Worm (Caenorhabditis elegans) whole organism, L3 larva: ENCODE results near the gene B0524.6.
A peak's percentile ranks its signal among the peaks of the same experiment; 100 is the strongest.

Experiments used
- R02D3.7 ChIP-seq: fragments of 150-350 bp; optimal IDR thresholded peaks from 2 replicates; lab custom pipeline; 2014; ENCODE audit warnings: missing biosample characterization, missing genetic modification characterization
- ZK546.5 ChIP-seq: sonication (generic microtip); optimal IDR thresholded peaks from 2 replicates; lab custom pipeline; 2017; ENCODE audit warnings: missing biosample characterization, missing genetic modification characterization
- ama-1 ChIP-seq: fragments of 150-350 bp; optimal IDR thresholded peaks from 2 replicates; lab custom pipeline; 2018
- ceh-16 ChIP-seq: sonication (generic microtip); optimal IDR thresholded peaks from 2 replicates; lab custom pipeline; 2017; ENCODE audit warnings: missing biosample characterization, missing genetic modification characterization
- ceh-28 ChIP-seq: fragments of 150-350 bp; optimal IDR thresholded peaks from 2 replicates; lab custom pipeline; 2014; ENCODE audit warnings: missing biosample characterization, missing genetic modification reagents, missing genetic modification characterization
- ceh-82 ChIP-seq: fragments of 150-350 bp; optimal IDR thresholded peaks from 2 replicates; lab custom pipeline; 2014; ENCODE audit warnings: missing biosample characterization, missing genetic modification characterization
- ceh-9 ChIP-seq: sonication (generic microtip); optimal IDR thresholded peaks from 2 replicates; lab custom pipeline; 2018; ENCODE audit warnings: missing biosample characterization, missing genetic modification characterization
- daf-12 ChIP-seq: fragments of 150-350 bp; optimal IDR thresholded peaks from 2 replicates; lab custom pipeline; 2014; ENCODE audit warnings: missing biosample characterization, missing genetic modification reagents, missing genetic modification characterization
- egl-5 ChIP-seq: fragments of 150-350 bp; optimal IDR thresholded peaks from 2 replicates; lab custom pipeline; 2017; ENCODE audit warnings: missing biosample characterization, missing genetic modification reagents, missing genetic modification characterization, inconsistent platforms
- elt-2 ChIP-seq: sonication (generic microtip); optimal IDR thresholded peaks from 2 replicates; lab custom pipeline; 2016; ENCODE audit warnings: missing genetic modification reagents, mild to moderate bottlenecking, missing genetic modification characterization, missing compliant biosample characterization
- elt-3 ChIP-seq, 3 experiments: fragments of 150-350 bp in 1 of 3; sonication (generic microtip) in 2 of 3; optimal IDR thresholded peaks; 2 replicates in 2 of 3; 4 replicates in 1 of 3; lab custom pipeline; 2014 to 2017; ENCODE audit warnings: missing biosample characterization in 3 of 3, missing genetic modification characterization in 3 of 3
- eor-1 ChIP-seq, 2 experiments: fragments of 150-350 bp; optimal IDR thresholded peaks; 2 replicates each; lab custom pipeline; 2014 to 2018; ENCODE audit warnings: missing biosample characterization in 2 of 2, missing genetic modification characterization in 2 of 2
- fkh-10 ChIP-seq: sonication (generic microtip); optimal IDR thresholded peaks from 2 replicates; lab custom pipeline; 2017; ENCODE audit warnings: missing biosample characterization, missing genetic modification reagents, missing genetic modification characterization
- fkh-2 ChIP-seq: fragments of 150-350 bp; optimal IDR thresholded peaks from 2 replicates; lab custom pipeline; 2014; ENCODE audit warnings: missing biosample characterization, missing genetic modification reagents, missing genetic modification characterization
- fos-1 ChIP-seq: fragments of 150-350 bp; optimal IDR thresholded peaks from 2 replicates; lab custom pipeline; 2014; ENCODE audit warnings: missing biosample characterization, missing genetic modification characterization
- hmg-11 ChIP-seq: sonication (generic microtip); optimal IDR thresholded peaks from 2 replicates; lab custom pipeline; 2016; ENCODE audit warnings: missing genetic modification characterization, missing compliant biosample characterization
- jun-1 ChIP-seq: fragments of 150-350 bp; optimal IDR thresholded peaks from 2 replicates; lab custom pipeline; 2014; ENCODE audit warnings: missing biosample characterization, missing genetic modification reagents, missing genetic modification characterization
- lin-15B ChIP-seq: fragments of 150-350 bp; optimal IDR thresholded peaks from 2 replicates; lab custom pipeline; 2014; ENCODE audit warnings: missing biosample characterization, missing genetic modification characterization
- lin-39 ChIP-seq: fragments of 150-350 bp; optimal IDR thresholded peaks from 2 replicates; lab custom pipeline; 2018; ENCODE audit warnings: missing biosample characterization, missing genetic modification reagents, missing genetic modification characterization
- lsy-12 ChIP-seq: sonication (generic microtip); optimal IDR thresholded peaks from 2 replicates; lab custom pipeline; 2016; ENCODE audit warnings: mild to moderate bottlenecking, missing genetic modification characterization, missing compliant biosample characterization
- mml-1 ChIP-seq: fragments of 150-350 bp; sonication (generic microtip); optimal IDR thresholded peaks from 3 replicates; lab custom pipeline; 2014; ENCODE audit warnings: missing biosample characterization, missing genetic modification characterization
- nfya-1 ChIP-seq: sonication (generic microtip); optimal IDR thresholded peaks from 2 replicates; lab custom pipeline; 2017; ENCODE audit warnings: missing genetic modification characterization, mild to moderate bottlenecking, missing compliant biosample characterization, antibody characterized with exemption, moderate library complexity; ENCODE audit not compliant: insufficient read depth
- nhr-11 ChIP-seq: fragments of 150-350 bp; optimal IDR thresholded peaks from 2 replicates; lab custom pipeline; 2014; ENCODE audit warnings: missing biosample characterization, missing genetic modification characterization
- nhr-12 ChIP-seq: fragments of 150-350 bp; optimal IDR thresholded peaks from 2 replicates; lab custom pipeline; 2014; ENCODE audit warnings: missing biosample characterization, missing genetic modification characterization
- nhr-237 ChIP-seq: fragments of 150-350 bp; optimal IDR thresholded peaks from 2 replicates; lab custom pipeline; 2014; ENCODE audit warnings: missing biosample characterization, missing genetic modification characterization
- nhr-28 ChIP-seq: fragments of 150-350 bp; optimal IDR thresholded peaks from 2 replicates; lab custom pipeline; 2014; ENCODE audit warnings: missing biosample characterization, missing genetic modification characterization
- nhr-43 ChIP-seq: sonication (generic microtip); optimal IDR thresholded peaks from 2 replicates; lab custom pipeline; 2016; ENCODE audit warnings: mild to moderate bottlenecking, missing genetic modification characterization, missing compliant biosample characterization; ENCODE audit not compliant: poor library complexity, severe bottlenecking
- nhr-67 ChIP-seq: fragments of 150-350 bp; optimal IDR thresholded peaks from 2 replicates; lab custom pipeline; 2014; ENCODE audit warnings: missing biosample characterization, missing genetic modification characterization
- nhr-76 ChIP-seq: fragments of 150-350 bp; sonication (generic microtip); optimal IDR thresholded peaks from 5 replicates; lab custom pipeline; 2014; ENCODE audit warnings: missing biosample characterization, missing genetic modification characterization
- nhr-77 ChIP-seq: fragments of 150-350 bp; optimal IDR thresholded peaks from 2 replicates; lab custom pipeline; 2014; ENCODE audit warnings: missing biosample characterization, missing genetic modification characterization
- pha-4 ChIP-seq: fragments of 150-350 bp; optimal IDR thresholded peaks from 2 replicates; lab custom pipeline; 2014; ENCODE audit warnings: missing biosample characterization, missing genetic modification reagents, missing genetic modification characterization
- pqm-1 ChIP-seq: fragments of 150-350 bp; optimal IDR thresholded peaks from 2 replicates; lab custom pipeline; 2017; ENCODE audit warnings: missing biosample characterization, missing genetic modification characterization, inconsistent platforms
- sea-2 ChIP-seq: fragments of 150-350 bp; sonication (generic microtip); optimal IDR thresholded peaks from 4 replicates; lab custom pipeline; 2014; ENCODE audit warnings: missing biosample characterization, missing genetic modification reagents, missing genetic modification characterization
- skn-1 ChIP-seq: fragments of 150-350 bp; optimal IDR thresholded peaks from 2 replicates; lab custom pipeline; 2014; ENCODE audit warnings: missing biosample characterization, missing genetic modification characterization
- snpc-4 ChIP-seq: fragments of 150-350 bp; optimal IDR thresholded peaks from 2 replicates; lab custom pipeline; 2014; ENCODE audit warnings: missing biosample characterization, missing genetic modification characterization
- tbx-2 ChIP-seq: sonication (generic microtip); optimal IDR thresholded peaks from 2 replicates; lab custom pipeline; 2016; ENCODE audit warnings: mild to moderate bottlenecking, missing genetic modification characterization, missing compliant biosample characterization
- unc-39 ChIP-seq: sonication (generic microtip); optimal IDR thresholded peaks from 4 replicates; lab custom pipeline; 2017; ENCODE audit warnings: missing biosample characterization, missing genetic modification characterization
- unc-62 ChIP-seq: fragments of 150-350 bp; sonication (generic microtip); optimal IDR thresholded peaks from 4 replicates; lab custom pipeline; 2014; ENCODE audit warnings: missing biosample characterization, missing genetic modification reagents, missing genetic modification characterization
- zag-1 ChIP-seq: fragments of 150-350 bp; optimal IDR thresholded peaks from 2 replicates; lab custom pipeline; 2014; ENCODE audit warnings: missing biosample characterization, missing genetic modification characterization
- ztf-11 ChIP-seq: fragments of 150-350 bp; optimal IDR thresholded peaks from 2 replicates; lab custom pipeline; 2014; ENCODE audit warnings: missing biosample characterization, missing genetic modification characterization

B0524.6 gene

ce11 chrIII:1930714-1931273 is 25.4 kb upstream of the B0524.6 start:
- no peak for TF ChIP-seq ztf-11 (tag; lab: Kevin White, UChicago)
- TF ChIP-seq snpc-4 (tag; lab: Kevin White, UChicago), result no peak
- TF ChIP-seq pqm-1 (tag; lab: Kevin White, UChicago), result no peak
- no peak for TF ChIP-seq ceh-28 (tag; lab: Kevin White, UChicago)
- no peak for TF ChIP-seq R02D3.7 (tag; lab: Kevin White, UChicago)
- no peak for TF ChIP-seq ceh-16 (tag; lab: Kevin White, UChicago)
- no peak for TF ChIP-seq unc-62 (GFP tag; lab: Kevin White, UChicago)

- no peak for TF ChIP-seq fos-1
- no peak for TF ChIP-seq lin-39 (tag; lab: Kevin White, UChicago)
- TF ChIP-seq fkh-2 (tag; lab: Kevin White, UChicago), result no peak
- no peak for TF ChIP-seq eor-1 (tag; optimal IDR thresholded peaks at IDR 0.05; lab: Kevin White, UChicago)
- no peak for TF ChIP-seq jun-1 (tag; lab: Kevin White, UChicago)
- no peak for TF ChIP-seq nhr-76
- TF ChIP-seq pqm-1 (tag; lab: Kevin White, UChicago), result no peak
- no peak for TF ChIP-seq elt-3 (tag; optimal IDR thresholded peaks at IDR 0.05; lab: Kevin White, UChicago)
- no peak for TF ChIP-seq tbx-2 (tag; lab: Kevin White, UChicago)
- no peak for TF ChIP-seq daf-12 (tag; lab: Kevin White, UChicago)
- no peak for TF ChIP-seq R02D3.7 (tag; lab: Kevin White, UChicago)
- TF ChIP-seq nhr-67 (tag; lab: Kevin White, UChicago), result no peak
- TF ChIP-seq nhr-77 (tag; lab: Kevin White, UChicago), result no peak
- TF ChIP-seq, all 47 proteins: peak for 0
Observed at ce11 chrIII:1928741-1929499, 23.5 kb upstream of the B0524.6 start.

ce11 chrIII:1927230-1927629 is 21.8 kb upstream of the B0524.6 start:
- TF ChIP-seq nhr-28 (tag; lab: Kevin White, UChicago), result no peak
- TF ChIP-seq ceh-28 (tag; lab: Kevin White, UChicago), result no peak
- no peak for TF ChIP-seq nhr-237 (tag; lab: Kevin White, UChicago)
- no peak for TF ChIP-seq daf-12 (tag; lab: Kevin White, UChicago)
- no peak for TF ChIP-seq fkh-2 (tag; lab: Kevin White, UChicago)
- TF ChIP-seq R02D3.7 (tag; lab: Kevin White, UChicago), result no peak
- no peak for TF ChIP-seq nhr-67 (tag; lab: Kevin White, UChicago)
- TF ChIP-seq ceh-9, result no peak
- TF ChIP-seq lsy-12 (tag; lab: Kevin White, UChicago), result no peak

- TF ChIP-seq daf-12 (tag; lab: Kevin White, UChicago), result no peak
- no peak for TF ChIP-seq fkh-2 (tag; lab: Kevin White, UChicago)
- TF ChIP-seq zag-1 (tag; lab: Kevin White, UChicago), result no peak
- TF ChIP-seq skn-1 (tag; lab: Kevin White, UChicago), result peak; percentile 70
- no peak for TF ChIP-seq ceh-16 (tag; lab: Kevin White, UChicago)
- peak; percentile 97 for TF ChIP-seq pha-4
- TF ChIP-seq lin-15B (tag; lab: Kevin White, UChicago), result peak; percentile 51
- no peak for TF ChIP-seq nhr-237 (tag; lab: Kevin White, UChicago)
- TF ChIP-seq R02D3.7 (tag; lab: Kevin White, UChicago), result peak; percentile 73
- peak; percentile 83 for TF ChIP-seq unc-62 (GFP tag; lab: Kevin White, UChicago)
- TF ChIP-seq sea-2 (GFP tag; lab: Kevin White, UChicago), result no peak
- TF ChIP-seq eor-1 (tag; optimal IDR thresholded peaks at IDR 0.05; lab: Kevin White, UChicago), result no peak
- TF ChIP-seq elt-3 (tag; optimal IDR thresholded peaks at IDR 0.05; lab: Kevin White, UChicago), result no peak
- TF ChIP-seq nfya-1 (tag; lab: Kevin White, UChicago), result peak; percentile 97
- no peak for TF ChIP-seq nhr-67 (tag; lab: Kevin White, UChicago)
- peak; percentile 85 for TF ChIP-seq ceh-28 (tag; lab: Kevin White, UChicago)
- TF ChIP-seq fkh-10 (GFP tag; lab: Kevin White, UChicago), result peak; percentile 82
- no peak for TF ChIP-seq nhr-28 (tag; lab: Kevin White, UChicago)
- peak; percentile 76 for TF ChIP-seq elt-2 (tag; lab: Kevin White, UChicago)
- peak; percentile 42 for TF ChIP-seq hmg-11 (tag; lab: Kevin White, UChicago)
- peak; percentile 65 for TF ChIP-seq tbx-2 (tag; lab: Kevin White, UChicago)
- peak; percentile 97 for TF ChIP-seq nhr-43 (tag; lab: Kevin White, UChicago)
- no peak for TF ChIP-seq ztf-11 (tag; lab: Kevin White, UChicago)
- peak; percentile 97 for TF ChIP-seq lin-39 (tag; lab: Kevin White, UChicago)
- peak; percentile 90 for TF ChIP-seq jun-1 (tag; lab: Kevin White, UChicago)
- TF ChIP-seq ceh-82 (tag; lab: Kevin White, UChicago), result peak; percentile 70
- TF ChIP-seq egl-5 (tag; lab: Kevin White, UChicago), result no peak
- peak; percentile 60 for TF ChIP-seq nhr-11 (tag; lab: Kevin White, UChicago)
- peak; percentile 79 for TF ChIP-seq lsy-12 (tag; lab: Kevin White, UChicago)
- no peak for TF ChIP-seq ZK546.5 (tag; lab: Kevin White, UChicago)
- peak; percentile 40 for TF ChIP-seq ama-1
- no peak for TF ChIP-seq nhr-12 (tag; lab: Kevin White, UChicago)
- peak; percentile 32 for TF ChIP-seq fos-1
- TF ChIP-seq mml-1 (tag; lab: Kevin White, UChicago), result no peak
- TF ChIP-seq snpc-4 (tag; lab: Kevin White, UChicago), result peak; percentile 46
- no peak for TF ChIP-seq ceh-9
- TF ChIP-seq nhr-76, result no peak
- no peak for TF ChIP-seq unc-39 (tag; lab: Kevin White, UChicago)
Observed at ce11 chrIII:1926456-1926855, 21.0 kb upstream of the B0524.6 start.
